Worm (Caenorhabditis elegans) whole organism, L3 larva: Measurements from ENCODE around the gene cpna-1.

Experiments used
- nhr-25 ChIP-seq: sonication (generic microtip); optimal IDR thresholded peaks from 2 replicates; lab custom pipeline; 2017; ENCODE audit warnings: missing biosample characterization, missing genetic modification characterization
- nhr-43 ChIP-seq: sonication (generic microtip); optimal IDR thresholded peaks from 2 replicates; lab custom pipeline; 2016; ENCODE audit warnings: mild to moderate bottlenecking, missing genetic modification characterization, missing compliant biosample characterization; ENCODE audit not compliant: poor library complexity, severe bottlenecking
- nhr-77 ChIP-seq: fragments of 150-350 bp; optimal IDR thresholded peaks from 2 replicates; lab custom pipeline; 2014; ENCODE audit warnings: missing biosample characterization, missing genetic modification characterization
- tbx-2 ChIP-seq: sonication (generic microtip); optimal IDR thresholded peaks from 2 replicates; lab custom pipeline; 2016; ENCODE audit warnings: mild to moderate bottlenecking, missing genetic modification characterization, missing compliant biosample characterization
- unc-62 ChIP-seq: fragments of 150-350 bp; sonication (generic microtip); optimal IDR thresholded peaks from 4 replicates; lab custom pipeline; 2014; ENCODE audit warnings: missing biosample characterization, missing genetic modification reagents, missing genetic modification characterization

ce11 chrII:4179897-4180296 lies 6.6 kb upstream of the cpna-1 start, which contains the start of gene R03H10.1:
- TF ChIP-seq nhr-43 (no peak), nhr-77 (tag; lab: Kevin White, UChicago) (no peak), tbx-2 (tag; lab: Kevin White, UChicago) (no peak), unc-62 (GFP tag; lab: Kevin White, UChicago) (no peak), nhr-25 (tag; lab: Kevin White, UChicago) (no peak)
